Worm (Caenorhabditis elegans) whole organism, late embryonic: ENCODE measurements around the gene grd-8.

Experiments
- K02D7.2 ChIP-seq: sonication (generic microtip); optimal IDR thresholded peaks from 2 replicates; lab custom pipeline; 2017; ENCODE audit warnings: mild to moderate bottlenecking, missing genetic modification characterization, missing compliant biosample characterization
- ceh-24 ChIP-seq: sonication (generic microtip); optimal IDR thresholded peaks from 2 replicates; lab custom pipeline; 2016; ENCODE audit warnings: mild to moderate bottlenecking, missing genetic modification characterization, missing compliant biosample characterization
- fkh-6 ChIP-seq: sonication (generic microtip); optimal IDR thresholded peaks from 2 replicates; lab custom pipeline; 2016; ENCODE audit warnings: missing genetic modification characterization, missing compliant biosample characterization
- gmeb-2 ChIP-seq: sonication (generic microtip); optimal IDR thresholded peaks from 2 replicates; lab custom pipeline; 2016; ENCODE audit warnings: missing genetic modification characterization, inconsistent platforms, missing compliant biosample characterization
- nhr-11 ChIP-seq: fragments of 150-350 bp; optimal IDR thresholded peaks from 2 replicates; lab custom pipeline; 2014; ENCODE audit warnings: missing biosample characterization, missing genetic modification characterization
- pax-1 ChIP-seq: fragments of 150-350 bp; optimal IDR thresholded peaks from 2 replicates; lab custom pipeline; 2014; ENCODE audit warnings: missing biosample characterization, missing genetic modification characterization
- pha-4 ChIP-seq: fragments of 150-350 bp; optimal IDR thresholded peaks from 2 replicates; lab custom pipeline; 2018; ENCODE audit warnings: missing biosample characterization, missing genetic modification reagents, missing genetic modification characterization
- pqm-1 ChIP-seq: sonication (generic microtip); optimal IDR thresholded peaks from 2 replicates; lab custom pipeline; 2016; ENCODE audit warnings: missing genetic modification characterization, missing compliant biosample characterization
- sox-2 ChIP-seq: fragments of 200-800 bp; sonication (Bioruptor generic); IDR thresholded peaks from 2 replicates; pipeline ENCODE4 v1.3.6; 2022; ENCODE audit warnings: missing genetic modification reagents, missing genetic modification characterization, missing compliant biosample characterization
- unc-3 ChIP-seq, 2 experiments: fragments of 200-800 bp in 1 of 2; sonication (Bioruptor generic) in 1 of 2; sonication (generic microtip) in 1 of 2; conservative IDR thresholded peaks in 1 of 2; optimal IDR thresholded peaks in 1 of 2; 2 replicates each; pipeline versions ENCODE4 v1.3.6 to Lab custom; 2016 to 2022; ENCODE audit warnings: missing compliant biosample characterization in 2 of 2, missing genetic modification characterization in 2 of 2, missing genetic modification reagents in 1 of 2

- TF ChIP-seq pax-1 (tag; lab: Kevin White, UChicago) (no peak), unc-3 (GFP tag; conservative IDR thresholded peaks at IDR 0.05; lab: Robert Waterston, UW) (no peak), unc-3 (tag; optimal IDR thresholded peaks at IDR 0.05; lab: Kevin White, UChicago) (no peak), sox-2 (no peak), ceh-24 (tag; lab: Kevin White, UChicago) (no peak), K02D7.2 (no peak), nhr-11 (tag; lab: Kevin White, UChicago) (no peak), fkh-6 (tag; lab: Kevin White, UChicago) (no peak), pha-4 (no peak), pqm-1 (no peak), gmeb-2 (tag; lab: Kevin White, UChicago) (no peak)
Observed at ce11 chrV:7853900-7854299, 11.6 kb downstream of the grd-8 start.
